Worm (Caenorhabditis elegans) whole organism, L3 larva: ENCODE data around the gene C08B6.3.

Experiments used
- R02D3.7 ChIP-seq: fragments of 150-350 bp; optimal IDR thresholded peaks from 2 replicates; lab custom pipeline; 2014; ENCODE audit warnings: missing biosample characterization, missing genetic modification characterization
- ama-1 ChIP-seq: fragments of 150-350 bp; optimal IDR thresholded peaks from 2 replicates; lab custom pipeline; 2018
- ceh-16 ChIP-seq: sonication (generic microtip); optimal IDR thresholded peaks from 2 replicates; lab custom pipeline; 2017; ENCODE audit warnings: missing biosample characterization, missing genetic modification characterization
- ceh-82 ChIP-seq: fragments of 150-350 bp; optimal IDR thresholded peaks from 2 replicates; lab custom pipeline; 2014; ENCODE audit warnings: missing biosample characterization, missing genetic modification characterization
- egl-27 ChIP-seq: sonication (generic microtip); optimal IDR thresholded peaks from 4 replicates; lab custom pipeline; 2017; ENCODE audit warnings: missing biosample characterization, missing genetic modification reagents, missing genetic modification characterization
- eor-1 ChIP-seq, 2 experiments: fragments of 150-350 bp; optimal IDR thresholded peaks; 2 replicates each; lab custom pipeline; 2014 to 2018; ENCODE audit warnings: missing biosample characterization in 2 of 2, missing genetic modification characterization in 2 of 2
- lin-15B ChIP-seq: fragments of 150-350 bp; optimal IDR thresholded peaks from 2 replicates; lab custom pipeline; 2014; ENCODE audit warnings: missing biosample characterization, missing genetic modification characterization
- nfya-1 ChIP-seq: sonication (generic microtip); optimal IDR thresholded peaks from 2 replicates; lab custom pipeline; 2017; ENCODE audit warnings: missing genetic modification characterization, mild to moderate bottlenecking, missing compliant biosample characterization, antibody characterized with exemption, moderate library complexity; ENCODE audit not compliant: insufficient read depth
- nhr-12 ChIP-seq: fragments of 150-350 bp; optimal IDR thresholded peaks from 2 replicates; lab custom pipeline; 2014; ENCODE audit warnings: missing biosample characterization, missing genetic modification characterization
- nhr-76 ChIP-seq: fragments of 150-350 bp; sonication (generic microtip); optimal IDR thresholded peaks from 5 replicates; lab custom pipeline; 2014; ENCODE audit warnings: missing biosample characterization, missing genetic modification characterization
- nhr-77 ChIP-seq: fragments of 150-350 bp; optimal IDR thresholded peaks from 2 replicates; lab custom pipeline; 2014; ENCODE audit warnings: missing biosample characterization, missing genetic modification characterization
- snpc-4 ChIP-seq: fragments of 150-350 bp; optimal IDR thresholded peaks from 2 replicates; lab custom pipeline; 2014; ENCODE audit warnings: missing biosample characterization, missing genetic modification characterization
- unc-62 ChIP-seq: fragments of 150-350 bp; sonication (generic microtip); optimal IDR thresholded peaks from 4 replicates; lab custom pipeline; 2014; ENCODE audit warnings: missing biosample characterization, missing genetic modification reagents, missing genetic modification characterization
- zag-1 ChIP-seq: fragments of 150-350 bp; optimal IDR thresholded peaks from 2 replicates; lab custom pipeline; 2014; ENCODE audit warnings: missing biosample characterization, missing genetic modification characterization

DNA sequence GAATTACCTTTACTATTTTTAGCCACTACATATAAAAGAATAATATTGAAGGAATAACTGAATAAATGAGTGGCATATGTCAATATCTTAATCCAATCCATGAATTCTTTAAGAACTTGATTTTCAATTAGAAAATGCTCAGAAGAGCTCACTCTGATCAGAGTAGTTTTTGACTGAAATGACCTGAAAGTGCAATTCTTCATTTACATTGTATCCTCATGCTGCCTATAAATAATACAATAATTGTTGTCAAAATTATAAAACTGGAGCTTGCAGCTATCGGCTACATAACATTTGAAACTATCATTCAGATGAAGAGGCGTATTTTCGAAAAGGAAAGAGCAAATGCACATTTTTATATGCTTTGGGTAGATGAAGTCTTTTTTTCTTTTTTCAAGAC lies 10.6 kb upstream of the C08B6.3 start, which contains the start of gene srxa-19:
- TF ChIP-seq zag-1 (tag; lab: Kevin White, UChicago): no peak
- TF ChIP-seq nfya-1 (tag; lab: Kevin White, UChicago): no peak
- TF ChIP-seq ceh-82 (tag; lab: Kevin White, UChicago): no peak
- TF ChIP-seq nhr-77: no peak
- no peak for TF ChIP-seq snpc-4 (tag; lab: Kevin White, UChicago)
- TF ChIP-seq unc-62 (GFP tag; lab: Kevin White, UChicago): no peak
- no peak for TF ChIP-seq nhr-12 (tag; lab: Kevin White, UChicago)
- no peak for TF ChIP-seq eor-1 (tag; optimal IDR thresholded peaks at IDR 0.05; lab: Kevin White, UChicago)
- TF ChIP-seq egl-27 (tag; lab: Kevin White, UChicago): no peak
- no peak for TF ChIP-seq lin-15B
- TF ChIP-seq ceh-16 (tag; lab: Kevin White, UChicago): no peak
- TF ChIP-seq ama-1 (lab: Kevin White, UChicago): no peak
- no peak for TF ChIP-seq R02D3.7 (tag; lab: Kevin White, UChicago)
- TF ChIP-seq nhr-76 (tag; lab: Kevin White, UChicago): no peak
